Worm (Caenorhabditis elegans) whole organism, midembryonic: ENCODE measurements around the gene T24C4.2.

ENCODE experiments used
- T22C8.4 ChIP-seq: fragments of 200-800 bp; sonication (Bioruptor generic); IDR thresholded peaks from 2 replicates; pipeline ENCODE4 v1.3.6; 2022; ENCODE audit warnings: missing genetic modification characterization, missing compliant biosample characterization
- cog-1 ChIP-seq: sonication (generic microtip); optimal IDR thresholded peaks from 2 replicates; lab custom pipeline; 2016; ENCODE audit warnings: missing genetic modification characterization, missing compliant biosample characterization
- flt-1 ChIP-seq: fragments of 200-800 bp; sonication (Bioruptor generic); IDR thresholded peaks from 2 replicates; pipeline ENCODE4 v1.3.6; 2022; ENCODE audit warnings: missing genetic modification characterization, missing compliant biosample characterization
- klf-2 ChIP-seq: fragments of 200-800 bp; sonication (Bioruptor generic); conservative IDR thresholded peaks from 2 replicates; pipeline ENCODE4 v1.3.6; 2022; ENCODE audit warnings: missing genetic modification reagents, missing genetic modification characterization, missing compliant biosample characterization
- med-1 ChIP-seq: sonication (generic microtip); optimal IDR thresholded peaks from 2 replicates; lab custom pipeline; 2017; ENCODE audit warnings: missing genetic modification characterization, mild to moderate bottlenecking, missing compliant biosample characterization, antibody characterized with exemption, missing genetic modification reagents; ENCODE audit not compliant: insufficient read depth
- ref-1 ChIP-seq: fragments of 200-800 bp; sonication (Bioruptor generic); conservative IDR thresholded peaks from 2 replicates; pipeline ENCODE4 v1.3.6; 2022; ENCODE audit warnings: missing genetic modification reagents, missing genetic modification characterization, missing compliant biosample characterization
- tab-1 ChIP-seq: fragments of 200-800 bp; sonication (Bioruptor generic); IDR thresholded peaks from 2 replicates; pipeline ENCODE4 v1.3.6; 2022; ENCODE audit warnings: missing genetic modification characterization, missing compliant biosample characterization
- ztf-23 ChIP-seq: fragments of 200-800 bp; sonication (Bioruptor generic); IDR thresholded peaks from 2 replicates; pipeline ENCODE4 v1.3.6; 2022; ENCODE audit warnings: missing genetic modification reagents, missing genetic modification characterization, missing compliant biosample characterization
- ztf-29 ChIP-seq: fragments of 200-800 bp; sonication (Bioruptor generic); IDR thresholded peaks from 2 replicates; pipeline ENCODE4 v1.3.6; 2022; ENCODE audit warnings: missing genetic modification reagents, missing genetic modification characterization, missing compliant biosample characterization

T24C4.2 gene

ce11 chrIII:853859-854359, 15.9 kb downstream of the T24C4.2 start, which contains the start of the genes rnp-5 and tag-51:
rnp-5 (minus strand) TSS chrIII:853909.
tag-51 (plus strand) TSS chrIII:854221.
- no peak for TF ChIP-seq flt-1 (GFP tag; lab: Robert Waterston, UW)

- no peak for TF ChIP-seq med-1
- TF ChIP-seq ztf-23 (GFP tag; lab: Robert Waterston, UW), result no peak
- TF ChIP-seq ztf-29 (GFP tag; lab: Robert Waterston, UW), result no peak
- no peak for TF ChIP-seq tab-1 (GFP tag; lab: Robert Waterston, UW)
- no peak for TF ChIP-seq cog-1 (tag; lab: Kevin White, UChicago)
- TF ChIP-seq ref-1, result no peak
- no peak for TF ChIP-seq klf-2 (GFP tag; lab: Robert Waterston, UW)
- TF ChIP-seq flt-1 (GFP tag; lab: Robert Waterston, UW), result no peak
- TF ChIP-seq T22C8.4, result no peak
Observed at ce11 chrIII:853414-853813, 16.4 kb downstream of the T24C4.2 start.

- TF ChIP-seq T22C8.4 (no peak), ref-1 (no peak), med-1 (no peak)
Observed at ce11 chrIII:852296-852695, 17.5 kb downstream of the T24C4.2 start, which contains the start of gene moma-1. moma-1 (minus strand) TSS chrIII:852396.

- TF ChIP-seq klf-2 (GFP tag; lab: Robert Waterston, UW), result no peak
- TF ChIP-seq med-1, result no peak
- no peak for TF ChIP-seq ref-1
- no peak for TF ChIP-seq flt-1 (GFP tag; lab: Robert Waterston, UW)
- no peak for TF ChIP-seq tab-1 (GFP tag; lab: Robert Waterston, UW)
- TF ChIP-seq T22C8.4, result no peak
- TF ChIP-seq ztf-29 (GFP tag; lab: Robert Waterston, UW), result no peak
- TF ChIP-seq cog-1 (tag; lab: Kevin White, UChicago), result no peak
- TF ChIP-seq ztf-23 (GFP tag; lab: Robert Waterston, UW), result no peak
Observed at ce11 chrIII:845485-845884, 24.3 kb downstream of the T24C4.2 start, which contains the start of gene K02F3.2. K02F3.2 (plus strand) TSS chrIII:845841.

ce11 chrIII:844577-844976, 25.2 kb downstream of the T24C4.2 start:
- TF ChIP-seq T22C8.4, result no peak
- no peak for TF ChIP-seq ztf-23 (GFP tag; lab: Robert Waterston, UW)

- no peak for TF ChIP-seq cog-1 (tag; lab: Kevin White, UChicago)
Observed at ce11 chrIII:843999-844398, 25.8 kb downstream of the T24C4.2 start.

ce11 chrIII:842630-843029, 27.1 kb downstream of the T24C4.2 start, which contains the start of gene far-8:
far-8 (plus strand) TSS chrIII:842930.
- no peak for TF ChIP-seq cog-1 (tag; lab: Kevin White, UChicago)
- TF ChIP-seq flt-1 (GFP tag; lab: Robert Waterston, UW), result no peak
- TF ChIP-seq ref-1, result no peak
- no peak for TF ChIP-seq klf-2 (GFP tag; lab: Robert Waterston, UW)
- no peak for TF ChIP-seq tab-1 (GFP tag; lab: Robert Waterston, UW)
- no peak for TF ChIP-seq med-1
- no peak for TF ChIP-seq T22C8.4

ce11 chrIII:841177-841576, 28.6 kb downstream of the T24C4.2 start, which contains the start of gene K02F3.9:
K02F3.9 (minus strand) TSS chrIII:841366.
- TF ChIP-seq klf-2 (GFP tag; lab: Robert Waterston, UW) (no peak), ztf-29 (GFP tag; lab: Robert Waterston, UW) (no peak), cog-1 (tag; lab: Kevin White, UChicago) (no peak), tab-1 (GFP tag; lab: Robert Waterston, UW) (no peak), flt-1 (GFP tag; lab: Robert Waterston, UW) (no peak), T22C8.4 (no peak)

- TF ChIP-seq tab-1 (GFP tag; lab: Robert Waterston, UW) (no peak), ztf-29 (GFP tag; lab: Robert Waterston, UW) (no peak), flt-1 (GFP tag; lab: Robert Waterston, UW) (no peak), med-1 (no peak), cog-1 (tag; lab: Kevin White, UChicago) (no peak), T22C8.4 (no peak), klf-2 (GFP tag; lab: Robert Waterston, UW) (no peak), ztf-23 (GFP tag; lab: Robert Waterston, UW) (no peak), ref-1 (no peak)
Observed at ce11 chrIII:839491-839890, 30.3 kb downstream of the T24C4.2 start, which contains the start of gene dos-3. dos-3 (minus strand) TSS chrIII:839591.

- TF ChIP-seq ref-1 (no peak; the same call in 1 of the 2 replicates), cog-1 (tag; lab: Kevin White, UChicago) (no peak), tab-1 (GFP tag; lab: Robert Waterston, UW) (peak; percentile 72; the same call in 1 of the 2 replicates), flt-1 (GFP tag; lab: Robert Waterston, UW) (peak; percentile 93), T22C8.4 (peak; percentile 49; the same call in 1 of the 2 replicates), klf-2 (GFP tag; lab: Robert Waterston, UW) (0 out of 2 replicates have a peak, but pooled peaks have one; percentile 9), ztf-29 (GFP tag; lab: Robert Waterston, UW) (peak; percentile 38; the same call in 1 of the 2 replicates), med-1 (no peak), ztf-23 (GFP tag; lab: Robert Waterston, UW) (peak; percentile 78; the same call in 1 of the 2 replicates)
Observed at ce11 chrIII:835713-836278, 34.0 kb downstream of the T24C4.2 start.

ce11 chrIII:835208-835607, 34.6 kb downstream of the T24C4.2 start:
- TF ChIP-seq tab-1 (GFP tag; lab: Robert Waterston, UW) (no peak), med-1 (no peak), ref-1 (no peak), cog-1 (tag; lab: Kevin White, UChicago) (no peak), ztf-23 (GFP tag; lab: Robert Waterston, UW) (no peak), klf-2 (GFP tag; lab: Robert Waterston, UW) (no peak), ztf-29 (GFP tag; lab: Robert Waterston, UW) (no peak), flt-1 (GFP tag; lab: Robert Waterston, UW) (no peak)
